Fruit fly (Drosophila melanogaster): ENCODE measurements around the gene Ilp8.

- TF ChIP-seq Opbp (GFP tag; IDR thresholded peaks at IDR 0.05; ENCODE audit: partially characterized antibody) (no peak), PHDP (tag; optimal IDR thresholded peaks at IDR 0.05) (peak; percentile 36), Optix (GFP tag; IDR thresholded peaks at IDR 0.05) (peak; percentile 34; the same call in 1 of the 3 replicates), CG12236 (GFP tag; optimal IDR thresholded peaks at IDR 0.05) (no peak), CG6272 (GFP tag; IDR thresholded peaks at IDR 0.05) (no peak), CG31441 (GFP tag; IDR thresholded peaks at IDR 0.05) (peak; percentile 47; the same call in 1 of the 2 replicates), CG18011 (GFP tag; optimal IDR thresholded peaks at IDR 0.05) (no peak), fd102C (GFP tag; optimal IDR thresholded peaks at IDR 0.05) (no peak), CG7372 (GFP tag; IDR thresholded peaks at IDR 0.05) (0 out of 2 replicates have a peak, but pooled peaks have one; percentile 5), NfI (GFP tag; optimal IDR thresholded peaks at IDR 0.05) (peak; percentile 22)
These were observed 24.8 kb downstream of the Ilp8 start for dm6 chr3L:17007041-17007471.
